Worm (Caenorhabditis elegans) whole organism, young adult: Measurements from ENCODE around the gene act-1.

Experiments used
- C17E4.6 ChIP-seq: fragments of 200-800 bp; sonication (Bioruptor generic); IDR thresholded peaks from 2 replicates; pipeline ENCODE4 v1.3.6; 2022; ENCODE audit warnings: missing genetic modification reagents, missing genetic modification characterization, missing compliant biosample characterization
- F23B12.7 ChIP-seq: sonication (generic microtip); optimal IDR thresholded peaks from 2 replicates; lab custom pipeline; 2017; ENCODE audit warnings: missing genetic modification characterization, mild to moderate bottlenecking, missing compliant biosample characterization, antibody characterized with exemption, moderate library complexity; ENCODE audit not compliant: insufficient read depth
- F37B4.10 ChIP-seq: fragments of 200-800 bp; sonication (Bioruptor generic); IDR thresholded peaks from 2 replicates; pipeline ENCODE4 v1.3.6; 2022; ENCODE audit warnings: missing genetic modification characterization, missing compliant biosample characterization
- F52B5.7 ChIP-seq: sonication (generic microtip); optimal IDR thresholded peaks from 2 replicates; lab custom pipeline; 2016; ENCODE audit warnings: mild to moderate bottlenecking, missing genetic modification characterization, missing compliant biosample characterization
- T07F8.4 ChIP-seq: sonication (generic microtip); optimal IDR thresholded peaks from 2 replicates; lab custom pipeline; 2016; ENCODE audit warnings: mild to moderate bottlenecking, missing genetic modification characterization, moderate library complexity, missing compliant biosample characterization
- Y53G8AR.9 ChIP-seq: fragments of 200-800 bp; sonication (Bioruptor generic); conservative IDR thresholded peaks from 2 replicates; pipeline ENCODE4 v1.3.6; 2022; ENCODE audit warnings: missing genetic modification reagents, missing genetic modification characterization, missing compliant biosample characterization
- Y56A3A.18 ChIP-seq: fragments of 200-800 bp; sonication (Bioruptor generic); IDR thresholded peaks from 2 replicates; pipeline ENCODE4 v1.3.6; 2022; ENCODE audit warnings: missing genetic modification reagents, missing genetic modification characterization, missing compliant biosample characterization
- Y67H2A.10 ChIP-seq: fragments of 200-800 bp; sonication (Bioruptor generic); conservative IDR thresholded peaks from 2 replicates; pipeline ENCODE4 v1.3.6; 2022; ENCODE audit warnings: missing genetic modification reagents, missing genetic modification characterization, missing compliant biosample characterization
- ZK185.1 ChIP-seq: sonication (generic microtip); optimal IDR thresholded peaks from 2 replicates; lab custom pipeline; 2016; ENCODE audit warnings: mild to moderate bottlenecking, missing genetic modification characterization, missing compliant biosample characterization; ENCODE audit not compliant: poor library complexity, severe bottlenecking
- akir-1 ChIP-seq: fragments of 200-800 bp; sonication (Bioruptor generic); optimal IDR thresholded peaks from 2 replicates; lab custom pipeline; 2018; ENCODE audit warnings: mild to moderate bottlenecking, missing genetic modification characterization, moderate library complexity, missing compliant biosample characterization
- ama-1 ChIP-seq, 3 experiments: fragments of 150-350 bp in 1 of 3; sonication (generic microtip) in 2 of 3; optimal IDR thresholded peaks; 2 replicates each; lab custom pipeline; 2014 to 2018; ENCODE audit warnings: missing biosample characterization in 2 of 3, missing genetic modification characterization in 2 of 3, missing genetic modification reagents in 2 of 3
- aptf-2 ChIP-seq: fragments of 200-800 bp; sonication (Bioruptor generic); conservative IDR thresholded peaks from 2 replicates; pipeline ENCODE4 v1.3.6; 2022; ENCODE audit warnings: missing genetic modification reagents, missing genetic modification characterization, missing compliant biosample characterization
- atf-7 ChIP-seq: sonication (generic microtip); optimal IDR thresholded peaks from 2 replicates; lab custom pipeline; 2017; ENCODE audit warnings: mild to moderate bottlenecking, missing genetic modification characterization, missing compliant biosample characterization
- attf-3 ChIP-seq: fragments of 200-800 bp; sonication (Bioruptor generic); conservative IDR thresholded peaks from 2 replicates; pipeline ENCODE4 v1.3.6; 2022; ENCODE audit warnings: missing genetic modification reagents, missing genetic modification characterization, missing compliant biosample characterization
- attf-5 ChIP-seq: fragments of 200-800 bp; sonication (Bioruptor generic); optimal IDR thresholded peaks from 2 replicates; lab custom pipeline; 2018; ENCODE audit warnings: mild to moderate bottlenecking, missing genetic modification characterization, missing compliant biosample characterization
- ceh-100 ChIP-seq: fragments of 200-800 bp; sonication (Bioruptor generic); IDR thresholded peaks from 2 replicates; pipeline ENCODE4 v1.3.6; 2022; ENCODE audit warnings: missing genetic modification reagents, missing genetic modification characterization, missing compliant biosample characterization
- ceh-40 ChIP-seq: fragments of 200-800 bp; sonication (Bioruptor generic); IDR thresholded peaks from 2 replicates; pipeline ENCODE4 v1.3.6; 2022; ENCODE audit warnings: missing genetic modification characterization, missing compliant biosample characterization
- chd-7 ChIP-seq: sonication (generic microtip); optimal IDR thresholded peaks from 2 replicates; lab custom pipeline; 2016; ENCODE audit warnings: mild to moderate bottlenecking, missing genetic modification characterization, moderate library complexity, missing compliant biosample characterization
- dpl-1 ChIP-seq: fragments of 150-350 bp; optimal IDR thresholded peaks from 2 replicates; lab custom pipeline; 2014; ENCODE audit warnings: missing biosample characterization, missing genetic modification reagents, missing genetic modification characterization
- efl-1 ChIP-seq: fragments of 150-350 bp; optimal IDR thresholded peaks from 2 replicates; lab custom pipeline; 2014; ENCODE audit warnings: missing biosample characterization, missing genetic modification reagents, missing genetic modification characterization
- egl-18 ChIP-seq: fragments of 200-800 bp; sonication (Bioruptor generic); IDR thresholded peaks from 2 replicates; pipeline ENCODE4 v1.3.6; 2022; ENCODE audit warnings: missing genetic modification reagents, missing genetic modification characterization, missing compliant biosample characterization
- ekl-4 ChIP-seq: fragments of 200-800 bp; sonication (Bioruptor generic); IDR thresholded peaks from 2 replicates; pipeline ENCODE4 v1.3.6; 2022; ENCODE audit warnings: missing genetic modification reagents, missing genetic modification characterization, missing compliant biosample characterization
- fkh-3 ChIP-seq: sonication (generic microtip); optimal IDR thresholded peaks from 2 replicates; lab custom pipeline; 2016; ENCODE audit warnings: mild to moderate bottlenecking, missing genetic modification characterization, missing compliant biosample characterization
- hlh-12 ChIP-seq: sonication (generic microtip); optimal IDR thresholded peaks from 2 replicates; lab custom pipeline; 2016; ENCODE audit warnings: missing genetic modification characterization, missing compliant biosample characterization
- hmg-20 ChIP-seq: fragments of 200-800 bp; sonication (Bioruptor generic); IDR thresholded peaks from 2 replicates; pipeline ENCODE4 v1.3.6; 2022; ENCODE audit warnings: missing genetic modification reagents, missing genetic modification characterization, missing compliant biosample characterization
- let-607 ChIP-seq, 2 experiments: fragments of 200-800 bp in 1 of 2; sonication (Bioruptor generic) in 1 of 2; sonication (generic microtip) in 1 of 2; optimal IDR thresholded peaks; 2 replicates each; lab custom pipeline; 2016 to 2018; ENCODE audit warnings: mild to moderate bottlenecking in 2 of 2, missing compliant biosample characterization in 2 of 2, missing genetic modification characterization in 2 of 2, moderate library complexity in 2 of 2, missing genotype in 1 of 2
- lin-35 ChIP-seq, 3 experiments: fragments of 150-350 bp in 2 of 3; sonication (generic microtip) in 1 of 3; optimal IDR thresholded peaks; 2 replicates each; lab custom pipeline; 2014 to 2018; ENCODE audit warnings: missing biosample characterization in 3 of 3, missing genetic modification characterization in 3 of 3, missing genetic modification reagents in 3 of 3
- lir-1 ChIP-seq: fragments of 200-800 bp; sonication (Bioruptor generic); conservative IDR thresholded peaks from 2 replicates; pipeline ENCODE4 v1.3.6; 2022; ENCODE audit warnings: missing genetic modification reagents, missing genetic modification characterization, missing compliant biosample characterization
- lsl-1 ChIP-seq: fragments of 200-800 bp; sonication (Bioruptor generic); optimal IDR thresholded peaks from 2 replicates; lab custom pipeline; 2018; ENCODE audit warnings: mild to moderate bottlenecking, missing genetic modification characterization, moderate library complexity, missing compliant biosample characterization
- madf-10 ChIP-seq: sonication (generic microtip); optimal IDR thresholded peaks from 2 replicates; lab custom pipeline; 2016; ENCODE audit warnings: mild to moderate bottlenecking, missing genetic modification characterization, missing compliant biosample characterization
- madf-6 ChIP-seq: fragments of 200-800 bp; sonication (Bioruptor generic); IDR thresholded peaks from 2 replicates; pipeline ENCODE4 v1.3.6; 2022; ENCODE audit warnings: missing genetic modification reagents, missing genetic modification characterization, missing compliant biosample characterization
- madf-8 ChIP-seq: fragments of 200-800 bp; sonication (Bioruptor generic); conservative IDR thresholded peaks from 2 replicates; pipeline ENCODE4 v1.3.6; 2022; ENCODE audit warnings: missing genetic modification reagents, missing genetic modification characterization, missing compliant biosample characterization
- nhr-179 ChIP-seq: sonication (generic microtip); optimal IDR thresholded peaks from 2 replicates; lab custom pipeline; 2016; ENCODE audit warnings: mild to moderate bottlenecking, missing genetic modification characterization, missing compliant biosample characterization
- pha-4 ChIP-seq: fragments of 150-350 bp; sonication (generic microtip); optimal IDR thresholded peaks from 2 replicates; lab custom pipeline; 2014; ENCODE audit warnings: missing biosample characterization, missing genetic modification reagents, missing genetic modification characterization
- rpc-1 ChIP-seq, 2 experiments: fragments of 150-350 bp in 1 of 2; sonication (generic microtip) in 1 of 2; optimal IDR thresholded peaks; 2 replicates each; lab custom pipeline; 2014 to 2018; ENCODE audit warnings: missing biosample characterization in 1 of 2, missing genetic modification characterization in 1 of 2, missing genetic modification reagents in 1 of 2, missing genotype in 1 of 2
- sea-2 ChIP-seq: fragments of 200-800 bp; sonication (Bioruptor generic); IDR thresholded peaks from 2 replicates; pipeline ENCODE4 v1.3.6; 2022; ENCODE audit warnings: missing genetic modification characterization, missing compliant biosample characterization
- snpc-1.1 ChIP-seq: sonication (generic microtip); optimal IDR thresholded peaks from 2 replicates; lab custom pipeline; 2017; ENCODE audit warnings: missing genetic modification characterization, mild to moderate bottlenecking, missing compliant biosample characterization, antibody characterized with exemption, moderate library complexity, missing genotype, missing genetic modification reagents; ENCODE audit not compliant: insufficient read depth
- tbp1 ChIP-seq: fragments of 200-800 bp; sonication (Bioruptor generic); optimal IDR thresholded peaks from 2 replicates; lab custom pipeline; 2018; ENCODE audit warnings: mild to moderate bottlenecking, missing genetic modification characterization, missing compliant biosample characterization
- tlf-1 ChIP-seq: fragments of 200-800 bp; sonication (Bioruptor generic); optimal IDR thresholded peaks from 2 replicates; lab custom pipeline; 2018; ENCODE audit warnings: mild to moderate bottlenecking, missing genetic modification characterization, missing compliant biosample characterization
- zfh-2 ChIP-seq: fragments of 200-800 bp; sonication (Bioruptor generic); conservative IDR thresholded peaks from 2 replicates; pipeline ENCODE4 v1.3.6; 2022; ENCODE audit warnings: missing genetic modification reagents, missing genetic modification characterization, missing compliant biosample characterization
- ztf-22 ChIP-seq: fragments of 200-800 bp; sonication (Bioruptor generic); optimal IDR thresholded peaks from 2 replicates; lab custom pipeline; 2018; ENCODE audit warnings: mild to moderate bottlenecking, missing genetic modification characterization, moderate library complexity, missing compliant biosample characterization
- ztf-28 ChIP-seq: fragments of 200-800 bp; sonication (Bioruptor generic); IDR thresholded peaks from 2 replicates; pipeline ENCODE4 v1.3.6; 2022; ENCODE audit warnings: missing genetic modification reagents, missing genetic modification characterization, missing compliant biosample characterization

The act-1 gene

ce11 chrV:11095873-11096272, 15.0 kb downstream of the act-1 start, which contains the start of gene Y42A5A.3:
TSS of gene Y42A5A.3 (minus strand) at chrV:11095973.
- no peak for TF ChIP-seq madf-8 (GFP tag; lab: Robert Waterston, UW)
- TF ChIP-seq sea-2 (GFP tag; lab: Robert Waterston, UW), result no peak
- TF ChIP-seq ztf-28, result no peak
- no peak for TF ChIP-seq dpl-1 (GFP tag; lab: Kevin White, UChicago)
- TF ChIP-seq snpc-1.1 (tag; lab: Kevin White, UChicago), result no peak
- no peak for TF ChIP-seq ama-1 (optimal IDR thresholded peaks at IDR 0.05; lab: Kevin White, UChicago)
- TF ChIP-seq ama-1 (GFP tag; optimal IDR thresholded peaks at IDR 0.05; lab: Kevin White, UChicago), result no peak
- no peak for TF ChIP-seq let-607 (tag; optimal IDR thresholded peaks at IDR 0.05; lab: Kevin White, UChicago)
- no peak for TF ChIP-seq tlf-1 (GFP tag; lab: Kevin White, UChicago)
- no peak for TF ChIP-seq attf-3
- no peak for TF ChIP-seq aptf-2 (GFP tag; lab: Robert Waterston, UW)
- no peak for TF ChIP-seq akir-1

ce11 chrV:11098599-11098998, 17.7 kb downstream of the act-1 start, which contains the start of gene cdkl-1:
TSS of gene cdkl-1 (plus strand) at chrV:11098899.
- TF ChIP-seq ceh-100 (GFP tag; lab: Robert Waterston, UW) (no peak), madf-10 (no peak), lin-35 (GFP tag; optimal IDR thresholded peaks at IDR 0.05; lab: Kevin White, UChicago) (no peak), ekl-4 (GFP tag; lab: Robert Waterston, UW) (no peak), tlf-1 (GFP tag; lab: Kevin White, UChicago) (no peak), C17E4.6 (no peak), madf-6 (GFP tag; lab: Robert Waterston, UW) (no peak), F37B4.10 (GFP tag; lab: Robert Waterston, UW) (no peak), atf-7 (tag; lab: Kevin White, UChicago) (no peak), hlh-12 (no peak), zfh-2 (GFP tag; lab: Robert Waterston, UW) (no peak), ztf-22 (GFP tag; lab: Kevin White, UChicago) (no peak), F52B5.7 (tag; lab: Kevin White, UChicago) (no peak), tbp1 (GFP tag; lab: Kevin White, UChicago) (no peak), ceh-40 (GFP tag; lab: Robert Waterston, UW) (no peak), Y67H2A.10 (GFP tag; lab: Robert Waterston, UW) (no peak), rpc-1 (optimal IDR thresholded peaks at IDR 0.05; lab: Kevin White, UChicago) (no peak), rpc-1 (tag; optimal IDR thresholded peaks at IDR 0.05; lab: Kevin White, UChicago) (no peak), lsl-1 (GFP tag; lab: Kevin White, UChicago) (no peak), ZK185.1 (no peak), egl-18 (no peak)

- TF ChIP-seq fkh-3 (tag; lab: Kevin White, UChicago) (no peak), chd-7 (no peak), attf-5 (GFP tag; lab: Kevin White, UChicago) (no peak), pha-4 (tag; lab: Kevin White, UChicago) (no peak), T07F8.4 (tag; lab: Kevin White, UChicago) (no peak), nhr-179 (tag; lab: Kevin White, UChicago) (no peak), Y53G8AR.9 (GFP tag; lab: Robert Waterston, UW) (no peak), efl-1 (GFP tag; lab: Kevin White, UChicago) (no peak), hmg-20 (no peak), dpl-1 (GFP tag; lab: Kevin White, UChicago) (no peak), lir-1 (GFP tag; lab: Robert Waterston, UW) (no peak), ZK185.1 (no peak), F23B12.7 (tag; lab: Kevin White, UChicago) (no peak), Y56A3A.18 (no peak)
Measured at ce11 chrV:11104408-11104807, 23.6 kb downstream of the act-1 start.
